Fruit fly (Drosophila melanogaster) whole organism, embryonic: Measurements from ENCODE around the gene Alms1a.

ENCODE experiments used
- Ada2b ChIP-seq: fragments of 200-800 bp; sonication (Bioruptor generic); IDR thresholded peaks from 2 replicates; pipeline ENCODE4 v1.3.6; 2022; ENCODE audit warnings: missing biosample characterization, missing genetic modification characterization
- Atf-2 ChIP-seq: fragments of 200-800 bp; sonication (Bioruptor generic); optimal IDR thresholded peaks from 2 replicates; lab custom pipeline; 2016; ENCODE audit warnings: missing biosample characterization, missing genetic modification characterization
- Awh ChIP-seq: fragments of 200-800 bp; sonication (Bioruptor generic); IDR thresholded peaks from 2 replicates; pipeline ENCODE4, ENCODE4 v1.3.6; 2022; ENCODE audit warnings: missing biosample characterization, missing genetic modification characterization
- BtbVII ChIP-seq: fragments of 200-800 bp; sonication (Bioruptor generic); optimal IDR thresholded peaks from 3 replicates; lab custom pipeline; 2017; ENCODE audit warnings: missing biosample characterization, mild to moderate bottlenecking, missing genetic modification characterization
- CG10147 ChIP-seq: fragments of 200-800 bp; sonication (Bioruptor generic); optimal IDR thresholded peaks from 2 replicates; lab custom pipeline; 2019; ENCODE audit warnings: missing biosample characterization, mild to moderate bottlenecking, missing genetic modification characterization, moderate library complexity
- CG10366 ChIP-seq: fragments of 200-800 bp; sonication (Bioruptor generic); IDR thresholded peaks from 2 replicates; pipeline ENCODE4 v1.3.6; 2022; ENCODE audit warnings: missing biosample characterization, missing genetic modification characterization
- CG10959 ChIP-seq: fragments of 200-800 bp; sonication (Bioruptor generic); IDR thresholded peaks from 2 replicates; pipeline ENCODE4 v1.3.6; 2022; ENCODE audit warnings: missing biosample characterization, missing genetic modification characterization
- CG11085 ChIP-seq: fragments of 200-800 bp; sonication (Bioruptor generic); IDR thresholded peaks from 2 replicates; pipeline ENCODE4 v1.3.6; 2022; ENCODE audit warnings: missing biosample characterization, missing genetic modification characterization
- CG12104 ChIP-seq: fragments of 200-800 bp; sonication (Bioruptor generic); optimal IDR thresholded peaks from 3 replicates; lab custom pipeline; 2016; ENCODE audit warnings: missing biosample characterization, missing genetic modification characterization
- CG13894 ChIP-seq: fragments of 200-800 bp; sonication (Bioruptor generic); optimal IDR thresholded peaks from 3 replicates; lab custom pipeline; 2018; ENCODE audit warnings: missing biosample characterization, mild to moderate bottlenecking, missing genetic modification characterization, moderate library complexity
- CG14860 ChIP-seq: fragments of 200-800 bp; sonication (Bioruptor generic); IDR thresholded peaks from 3 replicates; pipeline ENCODE4 v1.3.6; 2022; ENCODE audit warnings: missing biosample characterization, missing genetic modification characterization; ENCODE audit not compliant: partially characterized antibody
- CG14965 ChIP-seq: fragments of 200-800 bp; sonication (Bioruptor generic); optimal IDR thresholded peaks from 2 replicates; lab custom pipeline; 2016; ENCODE audit warnings: missing biosample characterization, missing genetic modification characterization, borderline replicate concordance
- CG2889 ChIP-seq: fragments of 200-800 bp; sonication (Bioruptor generic); IDR thresholded peaks from 3 replicates; pipeline ENCODE4 v1.3.6; 2022; ENCODE audit warnings: missing biosample characterization, missing genetic modification characterization
- CG31388 ChIP-seq: fragments of 200-800 bp; sonication (Bioruptor generic); optimal IDR thresholded peaks from 2 replicates; lab custom pipeline; 2016; ENCODE audit warnings: missing biosample characterization, missing genetic modification characterization
- CG32532 ChIP-seq: fragments of 200-800 bp; sonication (Bioruptor generic); IDR thresholded peaks from 2 replicates; pipeline ENCODE4 v1.3.6; 2022; ENCODE audit warnings: missing biosample characterization, missing genetic modification characterization
- CG3838 ChIP-seq: fragments of 200-800 bp; sonication (Bioruptor generic); optimal IDR thresholded peaks from 3 replicates; lab custom pipeline; 2016; ENCODE audit warnings: missing biosample characterization, missing genetic modification characterization
- CG6175 ChIP-seq: fragments of 200-800 bp; sonication (Bioruptor generic); IDR thresholded peaks from 3 replicates; pipeline ENCODE4 v1.3.6; 2022; ENCODE audit warnings: missing biosample characterization, missing genetic modification characterization
- CG6254 ChIP-seq: fragments of 200-800 bp; sonication (Bioruptor generic); optimal IDR thresholded peaks from 3 replicates; lab custom pipeline; 2017; ENCODE audit warnings: mild to moderate bottlenecking, missing biosample characterization, missing genetic modification reagents, missing genetic modification characterization
- CG6272 ChIP-seq: fragments of 200-800 bp; sonication (Bioruptor generic); IDR thresholded peaks from 2 replicates; pipeline ENCODE4 v1.3.6; 2022; ENCODE audit warnings: missing biosample characterization, missing genetic modification characterization
- CG6689 ChIP-seq: fragments of 200-800 bp; sonication (Bioruptor generic); IDR thresholded peaks from 2 replicates; pipeline ENCODE4 v1.3.6; 2022; ENCODE audit warnings: missing biosample characterization, missing genetic modification characterization
- Dek ChIP-seq: fragments of 200-800 bp; sonication (Bioruptor generic); optimal IDR thresholded peaks from 3 replicates; lab custom pipeline; 2019; ENCODE audit warnings: missing biosample characterization, mild to moderate bottlenecking, missing genetic modification characterization, moderate library complexity
- Drgx ChIP-seq: fragments of 200-800 bp; sonication (Bioruptor generic); IDR thresholded peaks from 2 replicates; pipeline ENCODE4 v1.3.6; 2022; ENCODE audit warnings: missing biosample characterization, missing genetic modification characterization
- Elba2 ChIP-seq: fragments of 200-800 bp; sonication (Bioruptor generic); optimal IDR thresholded peaks from 3 replicates; lab custom pipeline; 2016; ENCODE audit warnings: missing biosample characterization, missing genetic modification characterization
- Lhr ChIP-seq: fragments of 200-800 bp; sonication (Bioruptor generic); optimal IDR thresholded peaks from 3 replicates; lab custom pipeline; 2017; ENCODE audit warnings: mild to moderate bottlenecking, missing biosample characterization, missing genetic modification reagents, missing genetic modification characterization
- Mad ChIP-seq: fragments of 200-800 bp; sonication (Bioruptor generic); optimal IDR thresholded peaks from 2 replicates; lab custom pipeline; 2016; ENCODE audit warnings: missing biosample characterization, missing genetic modification characterization
- Myb ChIP-seq: fragments of 200-800 bp; sonication (Bioruptor generic); optimal IDR thresholded peaks from 2 replicates; lab custom pipeline; 2016; ENCODE audit warnings: missing biosample characterization, missing genetic modification characterization
- NC2β ChIP-seq: fragments of 200-800 bp; sonication (Bioruptor generic); optimal IDR thresholded peaks from 2 replicates; lab custom pipeline; 2016; ENCODE audit warnings: missing biosample characterization, missing genetic modification characterization
- Nf-YA ChIP-seq: fragments of 200-800 bp; sonication (Bioruptor generic); IDR thresholded peaks from 2 replicates; pipeline ENCODE4 v1.3.6; 2022; ENCODE audit warnings: missing biosample characterization, missing genetic modification characterization
- Nf-YC ChIP-seq: fragments of 200-800 bp; optimal IDR thresholded peaks from 3 replicates; lab custom pipeline; 2019; ENCODE audit warnings: missing biosample characterization, mild to moderate bottlenecking, missing genetic modification characterization, moderate library complexity
- Oaz ChIP-seq: fragments of 200-800 bp; sonication (Bioruptor generic); IDR thresholded peaks from 2 replicates; pipeline ENCODE4 v1.3.6; 2022; ENCODE audit warnings: missing biosample characterization, missing genetic modification characterization
- Ravus ChIP-seq: fragments of 200-800 bp; sonication (Bioruptor generic); IDR thresholded peaks from 2 replicates; pipeline ENCODE4 v1.3.6; 2022; ENCODE audit warnings: missing biosample characterization, missing genetic modification characterization
- Sox100B ChIP-seq: fragments of 200-800 bp; sonication (Bioruptor generic); optimal IDR thresholded peaks from 3 replicates; lab custom pipeline; 2018; ENCODE audit warnings: missing biosample characterization, mild to moderate bottlenecking, missing genetic modification characterization
- Vsx1 ChIP-seq: fragments of 200-800 bp; sonication (Bioruptor generic); optimal IDR thresholded peaks from 2 replicates; lab custom pipeline; 2017; ENCODE audit warnings: missing biosample characterization, mild to moderate bottlenecking, missing genetic modification characterization, missing genetic modification reagents
- amos ChIP-seq: fragments of 200-800 bp; sonication (Bioruptor generic); IDR thresholded peaks from 2 replicates; pipeline ENCODE4 v1.3.6; 2022; ENCODE audit warnings: missing biosample characterization, missing genetic modification characterization; ENCODE audit not compliant: partially characterized antibody
- aop ChIP-seq: fragments of 200-800 bp; sonication (Bioruptor generic); IDR thresholded peaks from 2 replicates; pipeline ENCODE4 v1.3.6; 2022; ENCODE audit warnings: missing biosample characterization, missing genetic modification characterization
- br ChIP-seq: fragments of >200 bp; optimal IDR thresholded peaks from 2 replicates; lab custom pipeline; 2017
- cad ChIP-seq: fragments of >200 bp; optimal IDR thresholded peaks from 2 replicates; lab custom pipeline; 2017; ENCODE audit warnings: missing biosample characterization, missing genetic modification characterization
- cato ChIP-seq: fragments of 200-800 bp; sonication (Bioruptor generic); optimal IDR thresholded peaks from 2 replicates; lab custom pipeline; 2016; ENCODE audit warnings: missing biosample characterization, missing genetic modification characterization, borderline replicate concordance
- caup ChIP-seq: fragments of 200-800 bp; sonication (Bioruptor generic); optimal IDR thresholded peaks from 3 replicates; lab custom pipeline; 2017; ENCODE audit warnings: missing biosample characterization, mild to moderate bottlenecking, missing genetic modification characterization, moderate library complexity; ENCODE audit not compliant: severe bottlenecking
- exex ChIP-seq: fragments of 200-800 bp; sonication (Bioruptor generic); optimal IDR thresholded peaks from 4 replicates; lab custom pipeline; 2018; ENCODE audit warnings: missing biosample characterization, mild to moderate bottlenecking, missing genetic modification characterization, moderate library complexity
- gsb ChIP-seq: fragments of 200-800 bp; sonication (Bioruptor generic); IDR thresholded peaks from 2 replicates; pipeline ENCODE4 v1.3.6; 2022; ENCODE audit warnings: missing biosample characterization, missing genetic modification characterization
- ham ChIP-seq: fragments of 200-800 bp; sonication (Bioruptor generic); IDR thresholded peaks from 2 replicates; pipeline ENCODE4 v1.3.6; 2022; ENCODE audit warnings: missing biosample characterization, missing genetic modification characterization
- luna ChIP-seq: fragments of 200-800 bp; sonication (Bioruptor generic); optimal IDR thresholded peaks from 2 replicates; lab custom pipeline; 2016; ENCODE audit warnings: missing biosample characterization, missing genetic modification characterization
- nerfin-1 ChIP-seq: fragments of 200-800 bp; sonication (Bioruptor generic); optimal IDR thresholded peaks from 3 replicates; lab custom pipeline; 2019; ENCODE audit warnings: missing biosample characterization, mild to moderate bottlenecking, missing genetic modification characterization, moderate library complexity
- pho ChIP-seq: fragments of 200-800 bp; sonication (Bioruptor generic); optimal IDR thresholded peaks from 2 replicates; lab custom pipeline; 2016; ENCODE audit warnings: missing biosample characterization, missing genetic modification characterization
- row ChIP-seq: fragments of 200-800 bp; sonication (Bioruptor generic); IDR thresholded peaks from 3 replicates; pipeline ENCODE4 v1.3.6; 2022; ENCODE audit warnings: missing biosample characterization, missing genetic modification characterization
- shn ChIP-seq: fragments of 200-800 bp; sonication (Bioruptor generic); optimal IDR thresholded peaks from 3 replicates; lab custom pipeline; 2016; ENCODE audit warnings: missing biosample characterization, missing genetic modification characterization
- slou ChIP-seq: fragments of 200-800 bp; sonication (Bioruptor generic); optimal IDR thresholded peaks from 3 replicates; lab custom pipeline; 2016; ENCODE audit warnings: missing biosample characterization, missing genetic modification characterization
- twi ChIP-seq: fragments of 200-800 bp; optimal IDR thresholded peaks from 2 replicates; lab custom pipeline; 2019; ENCODE audit warnings: missing biosample characterization, mild to moderate bottlenecking, missing genetic modification characterization, moderate library complexity
- usp ChIP-seq: fragments of >200 bp; optimal IDR thresholded peaks from 2 replicates; lab custom pipeline; 2017; ENCODE audit warnings: missing biosample characterization, missing genetic modification characterization
- zen ChIP-seq: fragments of 200-800 bp; sonication (Bioruptor generic); optimal IDR thresholded peaks from 3 replicates; lab custom pipeline; 2018; ENCODE audit warnings: missing biosample characterization, mild to moderate bottlenecking, missing genetic modification characterization, moderate library complexity

The Alms1a gene

dm6 chrX:4666650-4667360 is 31.0 kb upstream of the Alms1a start, which contains the start of gene CG3009 (continued):
- TF ChIP-seq cato (GFP tag; lab: Kevin White, UChicago) (peak; percentile 93), ham (GFP tag; lab: Robert Waterston, UW) (peak; percentile 96), Nf-YC (tag; lab: Kevin White, UChicago) (peak; percentile 92), CG14860 (no peak), nerfin-1 (peak; percentile 94), luna (GFP tag; lab: Kevin White, UChicago) (peak; percentile 95), usp (GFP tag; lab: Kevin White, UChicago) (no peak), pho (GFP tag; lab: Kevin White, UChicago) (peak; percentile 98), BtbVII (GFP tag; lab: Kevin White, UChicago) (peak; percentile 97), br (lab: Kevin White, UChicago) (no peak), CG10147 (GFP tag; lab: Kevin White, UChicago) (peak; percentile 97), CG6254 (GFP tag; lab: Kevin White, UChicago) (peak; percentile 92), Nf-YA (peak; percentile 95), Oaz (peak; percentile 96), exex (tag; lab: Kevin White, UChicago) (peak; percentile 86), CG14965 (peak; percentile 86), CG10959 (GFP tag; lab: Robert Waterston, UW) (peak; percentile 83), Sox100B (GFP tag; lab: Kevin White, UChicago) (peak; percentile 95), Lhr (GFP tag; lab: Kevin White, UChicago) (peak; percentile 88), Dek (peak; percentile 96), CG13894 (tag; lab: Kevin White, UChicago) (peak; percentile 96), Ada2b (peak; percentile 98), CG11085 (peak; percentile 95), CG31388 (GFP tag; lab: Kevin White, UChicago) (peak; percentile 94), CG2889 (peak; percentile 95), CG12104 (GFP tag; lab: Kevin White, UChicago) (peak; percentile 93), CG6175 (peak; percentile 96), Mad (peak; percentile 98), Ravus (GFP tag; lab: Robert Waterston, UW) (peak; percentile 93), gsb (GFP tag; lab: Robert Waterston, UW) (peak; percentile 96), Atf-2 (peak; percentile 97), Myb (peak; percentile 92), CG3838 (GFP tag; lab: Kevin White, UChicago) (peak; percentile 91), caup (peak; percentile 98), row (GFP tag; lab: Robert Waterston, UW) (peak; percentile 99), amos (GFP tag; lab: Robert Waterston, UW) (peak; percentile 24; the same call in 1 of the 2 replicates), twi (tag; lab: Kevin White, UChicago) (peak; percentile 88), aop (GFP tag; lab: Robert Waterston, UW) (peak; percentile 81), CG32532 (GFP tag; lab: Robert Waterston, UW) (peak; percentile 99), Awh (GFP tag; lab: Robert Waterston, UW) (peak; percentile 97), Elba2 (peak; percentile 30), Drgx (GFP tag; lab: Robert Waterston, UW) (peak; percentile 98), NC2β (GFP tag; lab: Kevin White, UChicago) (peak; percentile 95), shn (GFP tag; lab: Kevin White, UChicago) (peak; percentile 98), CG6689 (peak; percentile 98), CG10366 (GFP tag; lab: Robert Waterston, UW) (peak; percentile 97), cad (GFP tag; lab: Kevin White, UChicago) (no peak), CG6272 (GFP tag; lab: Robert Waterston, UW) (peak; percentile 96), Vsx1 (GFP tag; lab: Kevin White, UChicago) (peak; percentile 92), slou (GFP tag; lab: Kevin White, UChicago) (peak; percentile 94), zen (peak; percentile 83)
